Fruit fly (Drosophila melanogaster): ENCODE results near the gene CG31550.

CG31550 gene

DNA sequence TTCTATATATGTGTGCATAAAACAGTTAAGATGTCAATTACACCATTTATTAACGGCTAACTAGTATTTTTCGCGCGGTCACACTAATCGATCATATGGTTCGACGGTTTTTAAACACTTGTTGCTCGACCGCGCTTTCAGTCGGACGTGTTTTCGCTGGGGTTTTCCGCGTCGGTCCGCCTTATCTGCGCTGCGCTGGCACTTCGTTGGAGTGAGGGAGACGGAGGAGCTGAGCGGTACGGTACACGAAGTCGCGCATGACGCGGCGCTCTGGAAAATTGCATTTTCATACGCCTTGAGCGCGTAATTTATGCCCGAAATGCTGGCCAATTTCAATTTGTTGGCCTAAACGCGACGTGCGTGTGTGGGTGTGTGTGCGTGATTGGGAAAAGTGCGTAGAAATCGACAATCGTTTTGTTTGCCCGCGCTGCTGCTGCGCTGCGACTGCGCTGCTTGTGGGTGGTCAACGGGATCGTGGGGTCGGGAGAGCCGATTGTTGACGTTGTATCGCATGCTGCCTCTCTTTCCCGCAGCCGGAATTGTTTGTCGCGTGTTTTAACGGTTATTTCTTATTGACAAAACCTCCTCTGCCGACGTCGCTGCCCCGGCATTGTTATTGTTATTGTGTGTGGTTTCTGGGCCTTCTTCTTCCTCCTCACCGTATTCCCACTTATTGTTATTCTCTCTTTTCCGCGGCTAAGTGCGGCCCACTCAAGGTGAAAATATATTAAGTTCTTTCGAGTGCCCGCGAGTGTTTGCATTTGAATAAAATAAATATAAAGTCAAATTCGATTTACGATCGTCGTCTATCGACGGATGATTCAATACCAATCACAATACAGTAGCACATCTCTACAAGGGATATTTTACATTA is 31.9 kb downstream of the CG31550 start, which contains the start of gene Itpr:
Gene Itpr, plus strand, starts transcription at position 116 of the 874 bp plus-strand sequence.
- TF ChIP-seq CG6813 (GFP tag; optimal IDR thresholded peaks at IDR 0.05): no peak
- no peak for TF ChIP-seq zen2 (GFP tag; IDR thresholded peaks at IDR 0.05; ENCODE audit: partially characterized antibody)
- TF ChIP-seq CG34376 (GFP tag; optimal IDR thresholded peaks at IDR 0.05): peak; percentile 15
- TF ChIP-seq stc (GFP tag; IDR thresholded peaks at IDR 0.05): 0 out of 2 replicates have a peak, but pooled peaks have one; percentile 20
- TF ChIP-seq Dfd (GFP tag; optimal IDR thresholded peaks at IDR 0.05): peak in 1 of 2 experiments; percentile 3
- TF ChIP-seq Sin3A (optimal IDR thresholded peaks at IDR 0.05): peak; percentile 44
- TF ChIP-seq Six4 (GFP tag; optimal IDR thresholded peaks at IDR 0.05): no peak
- no peak for TF ChIP-seq CG9215 (GFP tag; IDR thresholded peaks at IDR 0.05)
- TF ChIP-seq bab2 (GFP tag; optimal IDR thresholded peaks at IDR 0.05): no peak
- TF ChIP-seq Meics (GFP tag; optimal IDR thresholded peaks at IDR 0.05): peak; percentile 43
- peak; percentile 87 for TF ChIP-seq Jarid2 (GFP tag; optimal IDR thresholded peaks at IDR 0.05)
- TF ChIP-seq bsh (GFP tag; optimal IDR thresholded peaks at IDR 0.05): no peak
- TF ChIP-seq CG12071 (GFP tag; optimal IDR thresholded peaks at IDR 0.05): no peak
- TF ChIP-seq CG12299 (tag; optimal IDR thresholded peaks at IDR 0.05): no peak
- peak; percentile 16 for TF ChIP-seq CG9727 (GFP tag; optimal IDR thresholded peaks at IDR 0.05)
- TF ChIP-seq Hr78 (GFP tag; optimal IDR thresholded peaks at IDR 0.05): peak in 1 of 2 experiments; percentile 75
- TF ChIP-seq Asciz (GFP tag; optimal IDR thresholded peaks at IDR 0.05): no peak
- TF ChIP-seq Drgx (GFP tag; IDR thresholded peaks at IDR 0.05): no peak
- TF ChIP-seq CG12236 (GFP tag; optimal IDR thresholded peaks at IDR 0.05): no peak
- no peak for TF ChIP-seq Dek (tag; optimal IDR thresholded peaks at IDR 0.05)
- TF ChIP-seq pros (GFP tag; optimal IDR thresholded peaks at IDR 0.05): no peak
- TF ChIP-seq Scr (GFP tag; IDR thresholded peaks at IDR 0.05; ENCODE audit: partially characterized antibody): no peak
- TF ChIP-seq Fer2 (tag; optimal IDR thresholded peaks at IDR 0.05): no peak
- TF ChIP-seq Side (GFP tag; optimal IDR thresholded peaks at IDR 0.05): no peak
- TF ChIP-seq CG14965 (GFP tag; optimal IDR thresholded peaks at IDR 0.05; ENCODE audit: borderline replicate concordance): no peak
- no peak for TF ChIP-seq MTF-1 (GFP tag; optimal IDR thresholded peaks at IDR 0.05; ENCODE audit: borderline replicate concordance)
- TF ChIP-seq CG16813 (GFP tag; IDR thresholded peaks at IDR 0.05; ENCODE audit: partially characterized antibody): 0 out of 3 replicates have a peak, but pooled peaks have one; percentile 12
- no peak for TF ChIP-seq CHES-1-like (GFP tag; optimal IDR thresholded peaks at IDR 0.05)
- no peak for TF ChIP-seq CG10959 (GFP tag; IDR thresholded peaks at IDR 0.05)
- TF ChIP-seq mam (GFP tag; optimal IDR thresholded peaks at IDR 0.05): no peak
- no peak for TF ChIP-seq CG8388 (GFP tag; optimal IDR thresholded peaks at IDR 0.05)
- peak; percentile 31 for TF ChIP-seq ftz-f1 (GFP tag; optimal IDR thresholded peaks at IDR 0.05)
- TF ChIP-seq ro (GFP tag; IDR thresholded peaks at IDR 0.05): no peak
- TF ChIP-seq CG30403 (GFP tag; optimal IDR thresholded peaks at IDR 0.05): no peak
- 0 out of 2 replicates have a peak, but pooled peaks have one; percentile 16 for TF ChIP-seq CG9932 (GFP tag; IDR thresholded peaks at IDR 0.05)
- TF ChIP-seq wor (GFP tag; IDR thresholded peaks at IDR 0.05): no peak
- no peak for TF ChIP-seq lbe (GFP tag; optimal IDR thresholded peaks at IDR 0.05)
- TF ChIP-seq Max (GFP tag; optimal IDR thresholded peaks at IDR 0.05): no peak
- TF ChIP-seq CG16779 (GFP tag; IDR thresholded peaks at IDR 0.05): no peak
- TF ChIP-seq CG6272 (GFP tag; IDR thresholded peaks at IDR 0.05): 0 out of 2 replicates have a peak, but pooled peaks have one; percentile 18
- TF ChIP-seq crp (GFP tag; optimal IDR thresholded peaks at IDR 0.05): no peak
- TF ChIP-seq CG1529 (GFP tag; optimal IDR thresholded peaks at IDR 0.05): no peak
- no peak for TF ChIP-seq slbo (GFP tag; IDR thresholded peaks at IDR 0.05)
- TF ChIP-seq Taf1 (GFP tag; IDR thresholded peaks at IDR 0.05): no peak
- TF ChIP-seq dysf (GFP tag; IDR thresholded peaks at IDR 0.05): 0 out of 3 replicates have a peak, but pooled peaks have one; percentile 18
- no peak for TF ChIP-seq CG3995 (GFP tag; optimal IDR thresholded peaks at IDR 0.05)
- TF ChIP-seq CG2875 (GFP tag; optimal IDR thresholded peaks at IDR 0.05): peak; percentile 25
- no peak for TF ChIP-seq dan (GFP tag; IDR thresholded peaks at IDR 0.05)

All from whole organism, embryonic.